Worm (Caenorhabditis elegans) whole organism, young adult: ENCODE measurements around the gene C08F11.1.

Experiments
- B0261.1 ChIP-seq: sonication (generic microtip); optimal IDR thresholded peaks from 2 replicates; lab custom pipeline; 2016; ENCODE audit warnings: mild to moderate bottlenecking, missing genetic modification characterization, moderate library complexity, missing compliant biosample characterization
- B0336.3 ChIP-seq: fragments of 200-800 bp; sonication (Bioruptor generic); IDR thresholded peaks from 2 replicates; pipeline ENCODE4 v1.3.6; 2022; ENCODE audit warnings: missing genetic modification characterization, missing compliant biosample characterization
- D2030.7 ChIP-seq: fragments of 200-800 bp; sonication (Bioruptor generic); IDR thresholded peaks from 2 replicates; pipeline ENCODE4 v1.3.6; 2022; ENCODE audit warnings: missing genetic modification reagents, missing genetic modification characterization, missing compliant biosample characterization
- F23B12.7 ChIP-seq: sonication (generic microtip); optimal IDR thresholded peaks from 2 replicates; lab custom pipeline; 2017; ENCODE audit warnings: missing genetic modification characterization, mild to moderate bottlenecking, missing compliant biosample characterization, antibody characterized with exemption, moderate library complexity; ENCODE audit not compliant: insufficient read depth
- F37B4.10 ChIP-seq: fragments of 200-800 bp; sonication (Bioruptor generic); IDR thresholded peaks from 2 replicates; pipeline ENCODE4 v1.3.6; 2022; ENCODE audit warnings: missing genetic modification characterization, missing compliant biosample characterization
- F57C9.4 ChIP-seq: sonication (generic microtip); optimal IDR thresholded peaks from 2 replicates; lab custom pipeline; 2017; ENCODE audit warnings: mild to moderate bottlenecking, missing genetic modification characterization, missing compliant biosample characterization
- T07F8.4 ChIP-seq: sonication (generic microtip); optimal IDR thresholded peaks from 2 replicates; lab custom pipeline; 2016; ENCODE audit warnings: mild to moderate bottlenecking, missing genetic modification characterization, moderate library complexity, missing compliant biosample characterization
- Y53G8AR.9 ChIP-seq: fragments of 200-800 bp; sonication (Bioruptor generic); conservative IDR thresholded peaks from 2 replicates; pipeline ENCODE4 v1.3.6; 2022; ENCODE audit warnings: missing genetic modification reagents, missing genetic modification characterization, missing compliant biosample characterization
- ZK185.1 ChIP-seq: sonication (generic microtip); optimal IDR thresholded peaks from 2 replicates; lab custom pipeline; 2016; ENCODE audit warnings: mild to moderate bottlenecking, missing genetic modification characterization, missing compliant biosample characterization; ENCODE audit not compliant: poor library complexity, severe bottlenecking
- aptf-2 ChIP-seq: fragments of 200-800 bp; sonication (Bioruptor generic); conservative IDR thresholded peaks from 2 replicates; pipeline ENCODE4 v1.3.6; 2022; ENCODE audit warnings: missing genetic modification reagents, missing genetic modification characterization, missing compliant biosample characterization
- atf-7 ChIP-seq: sonication (generic microtip); optimal IDR thresholded peaks from 2 replicates; lab custom pipeline; 2017; ENCODE audit warnings: mild to moderate bottlenecking, missing genetic modification characterization, missing compliant biosample characterization
- athp-1 ChIP-seq: sonication (generic microtip); optimal IDR thresholded peaks from 2 replicates; lab custom pipeline; 2017; ENCODE audit warnings: mild to moderate bottlenecking, missing genetic modification characterization, missing compliant biosample characterization
- attf-6 ChIP-seq: fragments of 200-800 bp; sonication (Bioruptor generic); IDR thresholded peaks from 2 replicates; pipeline ENCODE4 v1.3.6; 2022; ENCODE audit warnings: missing genetic modification reagents, missing genetic modification characterization, missing compliant biosample characterization
- bed-2 ChIP-seq: fragments of 200-800 bp; sonication (Bioruptor generic); IDR thresholded peaks from 2 replicates; pipeline ENCODE4 v1.3.6; 2022; ENCODE audit warnings: missing genetic modification reagents, missing genetic modification characterization, missing compliant biosample characterization
- ceh-100 ChIP-seq: fragments of 200-800 bp; sonication (Bioruptor generic); IDR thresholded peaks from 2 replicates; pipeline ENCODE4 v1.3.6; 2022; ENCODE audit warnings: missing genetic modification reagents, missing genetic modification characterization, missing compliant biosample characterization
- ceh-40 ChIP-seq: fragments of 200-800 bp; sonication (Bioruptor generic); IDR thresholded peaks from 2 replicates; pipeline ENCODE4 v1.3.6; 2022; ENCODE audit warnings: missing genetic modification characterization, missing compliant biosample characterization
- ceh-79 ChIP-seq: sonication (generic microtip); optimal IDR thresholded peaks from 2 replicates; lab custom pipeline; 2017; ENCODE audit warnings: mild to moderate bottlenecking, missing genetic modification characterization, missing compliant biosample characterization
- ekl-4 ChIP-seq: fragments of 200-800 bp; sonication (Bioruptor generic); IDR thresholded peaks from 2 replicates; pipeline ENCODE4 v1.3.6; 2022; ENCODE audit warnings: missing genetic modification reagents, missing genetic modification characterization, missing compliant biosample characterization
- him-1 ChIP-seq: sonication (generic microtip); optimal IDR thresholded peaks from 2 replicates; lab custom pipeline; 2016; ENCODE audit warnings: missing genotype, missing genetic modification reagents, missing genetic modification characterization, missing compliant biosample characterization
- hmg-1.2 ChIP-seq: fragments of 200-800 bp; sonication (Bioruptor generic); IDR thresholded peaks from 2 replicates; pipeline ENCODE4 v1.3.6; 2022; ENCODE audit warnings: missing genetic modification reagents, missing genetic modification characterization, missing compliant biosample characterization
- hsf-1 ChIP-seq: fragments of 200-800 bp; sonication (Bioruptor generic); IDR thresholded peaks from 2 replicates; pipeline ENCODE4 v1.3.6; 2022; ENCODE audit warnings: missing genetic modification reagents, missing genetic modification characterization, missing compliant biosample characterization
- lir-1 ChIP-seq: fragments of 200-800 bp; sonication (Bioruptor generic); conservative IDR thresholded peaks from 2 replicates; pipeline ENCODE4 v1.3.6; 2022; ENCODE audit warnings: missing genetic modification reagents, missing genetic modification characterization, missing compliant biosample characterization
- lsy-27 ChIP-seq: sonication (generic microtip); optimal IDR thresholded peaks from 2 replicates; lab custom pipeline; 2017; ENCODE audit warnings: missing genetic modification characterization, mild to moderate bottlenecking, missing compliant biosample characterization, antibody characterized with exemption, missing genotype, borderline replicate concordance; ENCODE audit not compliant: insufficient read depth
- madf-6 ChIP-seq: fragments of 200-800 bp; sonication (Bioruptor generic); IDR thresholded peaks from 2 replicates; pipeline ENCODE4 v1.3.6; 2022; ENCODE audit warnings: missing genetic modification reagents, missing genetic modification characterization, missing compliant biosample characterization
- mes-4 ChIP-seq: sonication (generic microtip); optimal IDR thresholded peaks from 2 replicates; lab custom pipeline; 2016; ENCODE audit warnings: missing genotype, missing genetic modification characterization, missing compliant biosample characterization
- nfya-1 ChIP-seq: sonication (generic microtip); optimal IDR thresholded peaks from 2 replicates; lab custom pipeline; 2017; ENCODE audit warnings: antibody characterized with exemption, missing compliant biosample characterization, missing genetic modification characterization, borderline replicate concordance; ENCODE audit not compliant: insufficient read depth
- nfyb-1 ChIP-seq: fragments of 200-800 bp; sonication (Bioruptor generic); IDR thresholded peaks from 2 replicates; pipeline ENCODE4 v1.3.6; 2022; ENCODE audit warnings: missing genetic modification reagents, missing genetic modification characterization, missing compliant biosample characterization
- nhr-90 ChIP-seq: sonication (generic microtip); optimal IDR thresholded peaks from 2 replicates; lab custom pipeline; 2016; ENCODE audit warnings: missing genotype, mild to moderate bottlenecking, missing genetic modification characterization, missing compliant biosample characterization
- rcor-1 ChIP-seq: fragments of 200-800 bp; sonication (Bioruptor generic); IDR thresholded peaks from 2 replicates; pipeline ENCODE4 v1.3.6; 2022; ENCODE audit warnings: missing genetic modification reagents, missing genetic modification characterization, missing compliant biosample characterization
- snpc-1.1 ChIP-seq: sonication (generic microtip); optimal IDR thresholded peaks from 2 replicates; lab custom pipeline; 2017; ENCODE audit warnings: missing genetic modification characterization, mild to moderate bottlenecking, missing compliant biosample characterization, antibody characterized with exemption, moderate library complexity, missing genotype, missing genetic modification reagents; ENCODE audit not compliant: insufficient read depth
- snpc-1.3 ChIP-seq: sonication (generic microtip); optimal IDR thresholded peaks from 2 replicates; lab custom pipeline; 2017; ENCODE audit warnings: missing genetic modification characterization, mild to moderate bottlenecking, missing compliant biosample characterization, antibody characterized with exemption, moderate library complexity, missing genotype, missing genetic modification reagents; ENCODE audit not compliant: insufficient read depth
- snpc-3.4 ChIP-seq: sonication (generic microtip); optimal IDR thresholded peaks from 2 replicates; lab custom pipeline; 2017; ENCODE audit warnings: missing genetic modification characterization, mild to moderate bottlenecking, missing compliant biosample characterization, antibody characterized with exemption, moderate library complexity, missing genotype, missing genetic modification reagents
- snpc-4 ChIP-seq, 5 experiments: fragments of 150-350 bp in 1 of 5; sonication (generic microtip) in 4 of 5; optimal IDR thresholded peaks; 2 replicates each; lab custom pipeline; 2014 to 2018; ENCODE audit warnings: missing genetic modification characterization in 5 of 5, missing biosample characterization in 3 of 5, antibody characterized with exemption in 2 of 5, mild to moderate bottlenecking in 2 of 5, missing compliant biosample characterization in 2 of 5, missing genotype in 2 of 5, moderate library complexity in 2 of 5, missing genetic modification reagents in 1 of 5
- tbp1 ChIP-seq: fragments of 200-800 bp; sonication (Bioruptor generic); optimal IDR thresholded peaks from 2 replicates; lab custom pipeline; 2018; ENCODE audit warnings: mild to moderate bottlenecking, missing genetic modification characterization, missing compliant biosample characterization
- xnd-1 ChIP-seq: sonication (generic microtip); optimal IDR thresholded peaks from 2 replicates; lab custom pipeline; 2016; ENCODE audit warnings: missing genotype, missing genetic modification reagents, missing genetic modification characterization, missing compliant biosample characterization
- zim-3 ChIP-seq: sonication (generic microtip); optimal IDR thresholded peaks from 2 replicates; lab custom pipeline; 2017; ENCODE audit warnings: mild to moderate bottlenecking, missing genetic modification characterization, moderate library complexity, missing compliant biosample characterization

C08F11.1 gene

ce11 chrIV:13601428-13601827, 22.2 kb upstream of the C08F11.1 start (continued):
- TF ChIP-seq snpc-1.1 (tag; lab: Kevin White, UChicago) (peak; percentile 93), nhr-90 (tag; lab: Kevin White, UChicago) (no peak), B0261.1 (tag; lab: Kevin White, UChicago) (no peak), D2030.7 (GFP tag; lab: Robert Waterston, UW) (peak; percentile 53), aptf-2 (no peak), T07F8.4 (tag; lab: Kevin White, UChicago) (no peak), ceh-79 (tag; lab: Kevin White, UChicago) (no peak), mes-4 (tag; lab: Kevin White, UChicago) (no peak), athp-1 (tag; lab: Kevin White, UChicago) (no peak), atf-7 (tag; lab: Kevin White, UChicago) (no peak), ceh-40 (GFP tag; lab: Robert Waterston, UW) (no peak), lir-1 (GFP tag; lab: Robert Waterston, UW) (no peak), bed-2 (GFP tag; lab: Robert Waterston, UW) (no peak)

DNA sequence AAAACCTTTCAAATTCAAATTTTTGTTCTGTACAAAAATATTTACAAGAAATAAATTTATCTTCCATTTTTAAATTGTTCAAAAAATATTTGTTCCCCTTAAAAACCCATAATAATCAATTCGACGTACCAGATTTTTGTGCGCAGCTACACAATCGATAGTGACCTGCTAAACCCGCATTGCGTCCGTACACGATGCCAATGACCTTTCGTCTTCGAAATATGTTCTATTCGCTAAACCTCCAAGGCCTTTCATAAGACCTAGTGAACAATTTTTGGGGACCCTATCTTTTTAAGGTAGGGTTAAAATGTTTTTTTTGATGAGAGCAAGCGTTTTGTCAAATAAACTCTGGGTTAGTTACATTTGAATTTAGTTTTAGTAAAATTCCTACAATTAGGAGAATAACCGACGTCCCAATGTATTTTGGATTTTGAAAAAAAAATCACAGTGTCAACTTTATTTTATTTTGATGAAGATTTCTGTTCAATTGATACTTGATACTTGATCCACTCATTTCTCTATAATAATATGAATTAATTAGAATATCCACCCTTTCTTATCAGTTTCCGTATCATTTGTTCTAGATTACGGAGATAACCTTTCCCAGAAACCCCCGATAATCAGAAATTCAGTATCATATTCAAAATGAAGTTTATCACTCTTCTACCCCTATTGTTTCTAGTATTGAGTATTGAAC, 21.5 kb upstream of the C08F11.1 start, which contains the start of gene Y45F10B.59:
Gene Y45F10B.59 (plus strand): TSS at position 647 of the 697 bp plus-strand sequence.
- TF ChIP-seq lsy-27 (tag; lab: Kevin White, UChicago) (no peak), snpc-1.3 (peak; percentile 81), snpc-4 (GFP tag; optimal IDR thresholded peaks at IDR 0.05; lab: Kevin White, UChicago) (peak; percentile 92), snpc-4 (tag; optimal IDR thresholded peaks at IDR 0.05; lab: Kevin White, UChicago) (peak; percentile 90 to 94 (median 92)), zim-3 (tag; lab: Kevin White, UChicago) (no peak), Y53G8AR.9 (GFP tag; lab: Robert Waterston, UW) (no peak), D2030.7 (GFP tag; lab: Robert Waterston, UW) (peak; percentile 57), F23B12.7 (no peak), rcor-1 (GFP tag; lab: Robert Waterston, UW) (0 out of 2 replicates have a peak, but pooled peaks have one; percentile 16), nfya-1 (no peak), him-1 (tag; lab: Kevin White, UChicago) (no peak), hmg-1.2 (GFP tag; lab: Robert Waterston, UW) (peak; percentile 97), tbp1 (GFP tag; lab: Kevin White, UChicago) (peak; percentile 68), madf-6 (GFP tag; lab: Robert Waterston, UW) (peak; percentile 65; the same call in 1 of the 2 replicates), attf-6 (peak; percentile 94), nfyb-1 (GFP tag; lab: Robert Waterston, UW) (no peak), hsf-1 (GFP tag; lab: Robert Waterston, UW) (0 out of 2 replicates have a peak, but pooled peaks have one; percentile 20), ekl-4 (0 out of 2 replicates have a peak, but pooled peaks have one; percentile 35), snpc-1.1 (tag; lab: Kevin White, UChicago) (peak; percentile 93), B0336.3 (no peak), ZK185.1 (tag; lab: Kevin White, UChicago) (no peak), snpc-3.4 (tag; lab: Kevin White, UChicago) (peak; percentile 84), xnd-1 (no peak), ceh-100 (no peak), F57C9.4 (tag; lab: Kevin White, UChicago) (no peak), F37B4.10 (GFP tag; lab: Robert Waterston, UW) (no peak)
